Fruit fly (Drosophila melanogaster) whole organism, embryonic: ENCODE measurements around the gene CG42465.

Experiments used
- Abd-B ChIP-seq: fragments of 200-800 bp; sonication (Bioruptor generic); optimal IDR thresholded peaks from 2 replicates; lab custom pipeline; 2018; ENCODE audit warnings: missing biosample characterization, mild to moderate bottlenecking, missing genetic modification characterization, moderate library complexity
- Atf6 ChIP-seq: fragments of 200-800 bp; sonication (Bioruptor generic); IDR thresholded peaks from 2 replicates; pipeline ENCODE4 v1.3.6; 2022; ENCODE audit warnings: missing biosample characterization, missing genetic modification characterization
- BtbVII ChIP-seq: fragments of 200-800 bp; sonication (Bioruptor generic); optimal IDR thresholded peaks from 3 replicates; lab custom pipeline; 2017; ENCODE audit warnings: missing biosample characterization, mild to moderate bottlenecking, missing genetic modification characterization
- CG11695 ChIP-seq: fragments of 200-800 bp; sonication (Bioruptor generic); IDR thresholded peaks from 3 replicates; pipeline ENCODE4 v1.3.6; 2022; ENCODE audit warnings: missing biosample characterization, missing genetic modification characterization
- CG12219 ChIP-seq: fragments of 200-800 bp; sonication (Bioruptor generic); optimal IDR thresholded peaks from 3 replicates; lab custom pipeline; 2018; ENCODE audit warnings: missing biosample characterization, mild to moderate bottlenecking, missing genetic modification characterization
- CG13296 ChIP-seq: fragments of 200-800 bp; sonication (Bioruptor generic); optimal IDR thresholded peaks from 3 replicates; lab custom pipeline; 2018; ENCODE audit warnings: missing biosample characterization, mild to moderate bottlenecking, missing genetic modification characterization
- CG13424 ChIP-seq: fragments of 200-800 bp; sonication (Bioruptor generic); optimal IDR thresholded peaks from 2 replicates; lab custom pipeline; 2019; ENCODE audit warnings: missing biosample characterization, mild to moderate bottlenecking, missing genetic modification characterization, moderate library complexity
- CG14050 ChIP-seq: fragments of 200-800 bp; sonication (Bioruptor generic); IDR thresholded peaks from 3 replicates; pipeline ENCODE4 v1.3.6; 2022; ENCODE audit warnings: missing biosample characterization, missing genetic modification characterization
- CG15696 ChIP-seq: fragments of 200-800 bp; sonication (Bioruptor generic); optimal IDR thresholded peaks from 2 replicates; lab custom pipeline; 2019; ENCODE audit warnings: missing biosample characterization, mild to moderate bottlenecking, missing genetic modification characterization, moderate library complexity
- CG17361 ChIP-seq: fragments of 200-800 bp; sonication (Bioruptor generic); IDR thresholded peaks from 3 replicates; pipeline ENCODE4 v1.3.6; 2022; ENCODE audit warnings: missing biosample characterization, missing genetic modification characterization
- CG17829 ChIP-seq: fragments of 200-800 bp; optimal IDR thresholded peaks from 2 replicates; lab custom pipeline; 2019; ENCODE audit warnings: missing biosample characterization, mild to moderate bottlenecking, missing genetic modification characterization, moderate library complexity
- CG2199 ChIP-seq: fragments of 200-800 bp; sonication (Bioruptor generic); IDR thresholded peaks from 3 replicates; pipeline ENCODE4 v1.3.6; 2022; ENCODE audit warnings: missing biosample characterization, missing genetic modification characterization
- CG30403 ChIP-seq: fragments of 200-800 bp; sonication (Bioruptor generic); optimal IDR thresholded peaks from 3 replicates; lab custom pipeline; 2016; ENCODE audit warnings: missing biosample characterization, missing genetic modification characterization
- CG30431 ChIP-seq: fragments of 200-800 bp; sonication (Bioruptor generic); optimal IDR thresholded peaks from 2 replicates; lab custom pipeline; 2017; ENCODE audit warnings: missing biosample characterization, missing genetic modification characterization
- CG3065 ChIP-seq: fragments of 200-800 bp; sonication (Bioruptor generic); optimal IDR thresholded peaks from 2 replicates; lab custom pipeline; 2016; ENCODE audit warnings: missing biosample characterization, missing genetic modification characterization
- CG31224 ChIP-seq: fragments of 200-800 bp; sonication (Bioruptor generic); IDR thresholded peaks from 2 replicates; pipeline ENCODE4 v1.3.6; 2022; ENCODE audit warnings: missing biosample characterization, missing genetic modification characterization
- CG3163 ChIP-seq: fragments of 200-800 bp; sonication (Bioruptor generic); optimal IDR thresholded peaks from 3 replicates; lab custom pipeline; 2016; ENCODE audit warnings: missing biosample characterization, missing genetic modification characterization
- CG4424 ChIP-seq: fragments of 200-800 bp; sonication (Bioruptor generic); optimal IDR thresholded peaks from 3 replicates; lab custom pipeline; 2016; ENCODE audit warnings: missing biosample characterization, missing genetic modification characterization
- CG5180 ChIP-seq: fragments of 200-800 bp; sonication (Bioruptor generic); optimal IDR thresholded peaks from 3 replicates; lab custom pipeline; 2017; ENCODE audit warnings: missing biosample characterization, missing genetic modification characterization, mild to moderate bottlenecking, moderate library complexity, missing genetic modification reagents
- CG6813 ChIP-seq: fragments of 200-800 bp; sonication (Bioruptor generic); optimal IDR thresholded peaks from 2 replicates; lab custom pipeline; 2017; ENCODE audit warnings: missing biosample characterization, missing genetic modification characterization, mild to moderate bottlenecking, moderate library complexity, missing genetic modification reagents
- CTCF ChIP-seq: fragments of 200-800 bp; sonication (Bioruptor generic); optimal IDR thresholded peaks from 2 replicates; lab custom pipeline; 2017; ENCODE audit warnings: missing biosample characterization, mild to moderate bottlenecking, missing genetic modification characterization, moderate library complexity
- CoRest ChIP-seq: fragments of 200-800 bp; sonication (Bioruptor generic); optimal IDR thresholded peaks from 3 replicates; lab custom pipeline; 2018; ENCODE audit warnings: missing biosample characterization, mild to moderate bottlenecking, missing genetic modification characterization, moderate library complexity
- Deaf1 ChIP-seq: fragments of 200-800 bp; optimal IDR thresholded peaks from 3 replicates; lab custom pipeline; 2019; ENCODE audit warnings: missing biosample characterization, mild to moderate bottlenecking, missing genetic modification characterization, moderate library complexity
- E2f2 ChIP-seq: fragments of 200-800 bp; sonication (Bioruptor generic); IDR thresholded peaks from 2 replicates; pipeline ENCODE4 v1.3.6; 2022; ENCODE audit warnings: missing biosample characterization, missing genetic modification characterization
- Ets65A ChIP-seq: fragments of 200-800 bp; sonication (Bioruptor generic); peaks from one replicate; lab custom pipeline; 2016; ENCODE audit warnings: missing biosample characterization, missing genetic modification characterization
- HmgZ ChIP-seq: fragments of 200-800 bp; sonication (Bioruptor generic); optimal IDR thresholded peaks from 2 replicates; lab custom pipeline; 2018; ENCODE audit warnings: missing biosample characterization, mild to moderate bottlenecking, missing genetic modification characterization
- Hr3 ChIP-seq: fragments of 200-800 bp; sonication (Bioruptor generic); optimal IDR thresholded peaks from 3 replicates; lab custom pipeline; 2016; ENCODE audit warnings: missing biosample characterization, missing genetic modification characterization
- Hsf ChIP-seq: fragments of 200-800 bp; sonication (Bioruptor generic); optimal IDR thresholded peaks from 3 replicates; lab custom pipeline; 2016; ENCODE audit warnings: missing biosample characterization, missing genetic modification characterization
- Meics ChIP-seq: fragments of 200-800 bp; sonication (Bioruptor generic); optimal IDR thresholded peaks from 2 replicates; lab custom pipeline; 2017; ENCODE audit warnings: missing biosample characterization, mild to moderate bottlenecking, missing genetic modification characterization
- Myb ChIP-seq: fragments of 200-800 bp; sonication (Bioruptor generic); optimal IDR thresholded peaks from 2 replicates; lab custom pipeline; 2016; ENCODE audit warnings: missing biosample characterization, missing genetic modification characterization
- PHDP ChIP-seq: fragments of 200-800 bp; sonication (Bioruptor generic); optimal IDR thresholded peaks from 3 replicates; lab custom pipeline; 2018; ENCODE audit warnings: missing biosample characterization, mild to moderate bottlenecking, missing genetic modification characterization, moderate library complexity
- Sox100B ChIP-seq: fragments of 200-800 bp; sonication (Bioruptor generic); optimal IDR thresholded peaks from 3 replicates; lab custom pipeline; 2018; ENCODE audit warnings: missing biosample characterization, mild to moderate bottlenecking, missing genetic modification characterization
- al ChIP-seq: fragments of 200-800 bp; sonication (Bioruptor generic); IDR thresholded peaks from 2 replicates; pipeline ENCODE4 v1.3.6; 2022; ENCODE audit warnings: missing biosample characterization, missing genetic modification characterization
- bcd ChIP-seq: fragments of 200-800 bp; sonication (Bioruptor generic); optimal IDR thresholded peaks from 2 replicates; lab custom pipeline; 2017; ENCODE audit warnings: missing biosample characterization, mild to moderate bottlenecking, missing genetic modification characterization
- cad ChIP-seq: fragments of >200 bp; optimal IDR thresholded peaks from 2 replicates; lab custom pipeline; 2017; ENCODE audit warnings: missing biosample characterization, missing genetic modification characterization
- caup ChIP-seq: fragments of 200-800 bp; sonication (Bioruptor generic); optimal IDR thresholded peaks from 3 replicates; lab custom pipeline; 2017; ENCODE audit warnings: missing biosample characterization, mild to moderate bottlenecking, missing genetic modification characterization, moderate library complexity; ENCODE audit not compliant: severe bottlenecking
- dati ChIP-seq: fragments of 200-800 bp; sonication (Bioruptor generic); IDR thresholded peaks from 2 replicates; pipeline ENCODE4 v1.3.6; 2022; ENCODE audit warnings: missing biosample characterization, missing genetic modification characterization
- fd96Cb ChIP-seq: fragments of 200-800 bp; sonication (Bioruptor generic); optimal IDR thresholded peaks from 2 replicates; lab custom pipeline; 2018; ENCODE audit warnings: missing biosample characterization, mild to moderate bottlenecking, missing genetic modification characterization, moderate library complexity
- grn ChIP-seq: fragments of 200-800 bp; sonication (Bioruptor generic); optimal IDR thresholded peaks from 3 replicates; lab custom pipeline; 2017; ENCODE audit warnings: missing biosample characterization, missing genetic modification characterization
- gsb ChIP-seq: fragments of 200-800 bp; sonication (Bioruptor generic); IDR thresholded peaks from 2 replicates; pipeline ENCODE4 v1.3.6; 2022; ENCODE audit warnings: missing biosample characterization, missing genetic modification characterization
- h ChIP-seq: fragments of >200 bp; optimal IDR thresholded peaks from 2 replicates; lab custom pipeline; 2017
- hkb ChIP-seq, 2 experiments: fragments of 200-800 bp in 1 of 2; fragments of >200 bp in 1 of 2; sonication (Bioruptor generic) in 1 of 2; IDR thresholded peaks in 1 of 2; optimal IDR thresholded peaks in 1 of 2; 2 replicates each; pipeline versions ENCODE4 v1.3.6 to Lab custom; 2017 to 2022; ENCODE audit warnings: missing biosample characterization in 1 of 2, missing genetic modification characterization in 1 of 2
- ind ChIP-seq: fragments of 200-800 bp; sonication (Bioruptor generic); optimal IDR thresholded peaks from 3 replicates; lab custom pipeline; 2016; ENCODE audit warnings: missing biosample characterization, missing genetic modification characterization
- lilli ChIP-seq: fragments of 200-800 bp; sonication (Bioruptor generic); optimal IDR thresholded peaks from 3 replicates; lab custom pipeline; 2016; ENCODE audit warnings: missing biosample characterization, missing genetic modification characterization
- oc ChIP-seq: fragments of 200-800 bp; sonication (Bioruptor generic); optimal IDR thresholded peaks from 2 replicates; lab custom pipeline; 2018; ENCODE audit warnings: missing biosample characterization, mild to moderate bottlenecking, missing genetic modification characterization, moderate library complexity
- org-1 ChIP-seq: fragments of 200-800 bp; sonication (Bioruptor generic); optimal IDR thresholded peaks from 2 replicates; lab custom pipeline; 2017; ENCODE audit warnings: missing biosample characterization, missing genetic modification characterization
- prd ChIP-seq, 3 experiments: fragments of >200 bp in 2 of 3; fragments of 200-800 bp in 1 of 3; sonication (Bioruptor generic) in 1 of 3; optimal IDR thresholded peaks in 2 of 3; IDR thresholded peaks in 1 of 3; 2 replicates in 2 of 3; 3 replicates in 1 of 3; pipeline versions ENCODE4 v1.3.6 to Lab custom; 2017 to 2022; ENCODE audit warnings: missing biosample characterization in 1 of 3, missing genetic modification characterization in 1 of 3
- ro ChIP-seq: fragments of 200-800 bp; sonication (Bioruptor generic); IDR thresholded peaks from 2 replicates; pipeline ENCODE4 v1.3.6; 2022; ENCODE audit warnings: missing biosample characterization, missing genetic modification characterization
- salm ChIP-seq: fragments of 200-800 bp; sonication (Bioruptor generic); optimal IDR thresholded peaks from 2 replicates; lab custom pipeline; 2018; ENCODE audit warnings: missing biosample characterization, mild to moderate bottlenecking, missing genetic modification characterization
- sens ChIP-seq: fragments of 200-800 bp; sonication (Bioruptor generic); peaks from one replicate; lab custom pipeline; 2016; ENCODE audit warnings: missing biosample characterization, missing genetic modification characterization
- vnd ChIP-seq: fragments of 200-800 bp; sonication (Bioruptor generic); IDR thresholded peaks from 3 replicates; pipeline ENCODE4 v1.3.6; 2022; ENCODE audit warnings: missing biosample characterization, missing genetic modification characterization; ENCODE audit not compliant: partially characterized antibody

The CG42465 gene

dm6 chr2L:3719414-3719959, 19.5 kb downstream of the CG42465 start:
- TF ChIP-seq ro, result no peak
- peak; percentile 70 for TF ChIP-seq sens
- peak; percentile 26 for TF ChIP-seq fd96Cb (tag; lab: Kevin White, UChicago)
- TF ChIP-seq PHDP (tag; lab: Kevin White, UChicago), result peak; percentile 36
- TF ChIP-seq Hsf (GFP tag; lab: Kevin White, UChicago), result peak; percentile 3
- TF ChIP-seq grn (GFP tag; lab: Kevin White, UChicago), result no peak
- TF ChIP-seq cad, result no peak
- no peak for TF ChIP-seq HmgZ
- no peak for TF ChIP-seq CG17829 (tag; lab: Kevin White, UChicago)
- TF ChIP-seq Meics (GFP tag; lab: Kevin White, UChicago), result peak; percentile 53
- TF ChIP-seq CoRest (tag; lab: Kevin White, UChicago), result peak; percentile 41
- TF ChIP-seq Hr3, result no peak
- no peak for TF ChIP-seq Abd-B (GFP tag; lab: Kevin White, UChicago)
- TF ChIP-seq oc (tag; lab: Kevin White, UChicago), result no peak
- no peak for TF ChIP-seq CG31224 (GFP tag; lab: Robert Waterston, UW)
- TF ChIP-seq CTCF (GFP tag; lab: Kevin White, UChicago), result peak; percentile 35
- TF ChIP-seq E2f2 (GFP tag; lab: Robert Waterston, UW), result peak; percentile 16; the same call in 1 of the 2 replicates
- peak; percentile 31 for TF ChIP-seq CG13424
- TF ChIP-seq salm (tag; lab: Kevin White, UChicago), result no peak
- no peak for TF ChIP-seq CG5180 (GFP tag; lab: Kevin White, UChicago)
- TF ChIP-seq CG6813 (GFP tag; lab: Kevin White, UChicago), result peak; percentile 29
- TF ChIP-seq lilli (GFP tag; lab: Kevin White, UChicago), result peak; percentile 23
- TF ChIP-seq CG3065 (GFP tag; lab: Kevin White, UChicago), result no peak
- peak; percentile 13 for TF ChIP-seq CG30403 (GFP tag; lab: Kevin White, UChicago)
- no peak for TF ChIP-seq dati (GFP tag; lab: Robert Waterston, UW)
- peak; percentile 0 for TF ChIP-seq org-1 (GFP tag; lab: Kevin White, UChicago)
- TF ChIP-seq ind (GFP tag; lab: Kevin White, UChicago), result peak; percentile 9
- TF ChIP-seq CG30431 (GFP tag; lab: Kevin White, UChicago), result no peak
- no peak for TF ChIP-seq Myb (GFP tag; lab: Kevin White, UChicago)
- 0 out of 3 replicates have a peak, but pooled peaks have one; percentile 20 for TF ChIP-seq CG11695 (GFP tag; lab: Robert Waterston, UW)
- peak; percentile 36 for TF ChIP-seq BtbVII (GFP tag; lab: Kevin White, UChicago)
- TF ChIP-seq h (lab: Kevin White, UChicago), result no peak
- no peak for TF ChIP-seq CG2199 (GFP tag; lab: Robert Waterston, UW)
- TF ChIP-seq CG15696 (tag; lab: Kevin White, UChicago), result no peak
- 0 out of 2 replicates have a peak, but pooled peaks have one; percentile 5 for TF ChIP-seq gsb (GFP tag; lab: Robert Waterston, UW)
- TF ChIP-seq CG3163 (GFP tag; lab: Kevin White, UChicago), result no peak
- peak; percentile 36; the same call in 1 of the 2 replicates for TF ChIP-seq al
- TF ChIP-seq vnd, result no peak
- TF ChIP-seq caup (GFP tag; lab: Kevin White, UChicago), result no peak
- peak; percentile 36 for TF ChIP-seq CG4424 (GFP tag; lab: Kevin White, UChicago)
- no peak for TF ChIP-seq hkb (optimal IDR thresholded peaks at IDR 0.05; lab: Kevin White, UChicago)
- 0 out of 2 replicates have a peak, but pooled peaks have one; percentile 23 for TF ChIP-seq hkb (GFP tag; IDR thresholded peaks at IDR 0.05; lab: Robert Waterston, UW)
- peak; percentile 21 for TF ChIP-seq CG12219 (GFP tag; lab: Kevin White, UChicago)
- peak; percentile 18 for TF ChIP-seq CG13296 (GFP tag; lab: Kevin White, UChicago)
- TF ChIP-seq prd (optimal IDR thresholded peaks at IDR 0.05; lab: Kevin White, UChicago), result no peak
- TF ChIP-seq prd (GFP tag; IDR thresholded peaks at IDR 0.05; lab: Robert Waterston, UW), result no peak
- no peak for TF ChIP-seq CG17361 (GFP tag; lab: Robert Waterston, UW)
- TF ChIP-seq Sox100B (GFP tag; lab: Kevin White, UChicago), result peak; percentile 39
- no peak for TF ChIP-seq Deaf1
- no peak for TF ChIP-seq CG14050 (GFP tag; lab: Robert Waterston, UW)
- peak; percentile 1 for TF ChIP-seq bcd
- TF ChIP-seq Ets65A (GFP tag; lab: Kevin White, UChicago), result no peak
- peak; percentile 70 for TF ChIP-seq Atf6 (GFP tag; lab: Robert Waterston, UW)
